Worm (Caenorhabditis elegans) whole organism, L4 larva: ENCODE measurements around the gene C45G9.6.

Experiments used
- D1046.2 ChIP-seq: fragments of 200-800 bp; sonication (Bioruptor generic); IDR thresholded peaks from 2 replicates; pipeline ENCODE4 v1.3.6; 2022; ENCODE audit warnings: missing genetic modification characterization, missing compliant biosample characterization
- F26F4.8 ChIP-seq: fragments of 200-800 bp; sonication (Bioruptor generic); conservative IDR thresholded peaks from 2 replicates; pipeline ENCODE4 v1.3.6; 2022; ENCODE audit warnings: missing genetic modification characterization, missing compliant biosample characterization
- F49E8.2 ChIP-seq: sonication (generic microtip); optimal IDR thresholded peaks from 2 replicates; lab custom pipeline; 2016; ENCODE audit warnings: missing compliant biosample characterization, mild to moderate bottlenecking, missing genetic modification characterization, borderline replicate concordance
- R02D3.7 ChIP-seq: fragments of 150-350 bp; sonication (generic microtip); optimal IDR thresholded peaks from 3 replicates; lab custom pipeline; 2014; ENCODE audit warnings: missing biosample characterization, missing genetic modification characterization
- T20F7.1 ChIP-seq: fragments of 200-800 bp; sonication (Bioruptor generic); optimal IDR thresholded peaks from 2 replicates; lab custom pipeline; 2018; ENCODE audit warnings: mild to moderate bottlenecking, missing genetic modification characterization, missing compliant biosample characterization
- Y105C5A.15 ChIP-seq: fragments of 200-800 bp; sonication (Bioruptor generic); IDR thresholded peaks from 2 replicates; pipeline ENCODE4 v1.3.6; 2022; ENCODE audit warnings: missing genetic modification characterization, missing compliant biosample characterization
- Y5F2A.4 ChIP-seq: fragments of 200-800 bp; sonication (Bioruptor generic); optimal IDR thresholded peaks from 2 replicates; lab custom pipeline; 2018; ENCODE audit warnings: mild to moderate bottlenecking, missing genetic modification characterization, missing compliant biosample characterization
- arid-1 ChIP-seq: fragments of 200-800 bp; sonication (Bioruptor generic); conservative IDR thresholded peaks from 2 replicates; pipeline ENCODE4 v1.3.6; 2022; ENCODE audit warnings: missing genetic modification reagents, missing genetic modification characterization, missing compliant biosample characterization
- ceh-62 ChIP-seq: sonication (generic microtip); optimal IDR thresholded peaks from 2 replicates; lab custom pipeline; 2017; ENCODE audit warnings: missing biosample characterization, missing genetic modification characterization
- ces-1 ChIP-seq: fragments of 150-350 bp; sonication (generic microtip); optimal IDR thresholded peaks from 4 replicates; lab custom pipeline; 2014; ENCODE audit warnings: missing biosample characterization, missing genetic modification reagents, missing genetic modification characterization
- daf-12 ChIP-seq: fragments of 150-350 bp; optimal IDR thresholded peaks from 2 replicates; lab custom pipeline; 2014; ENCODE audit warnings: missing biosample characterization, missing genetic modification reagents, missing genetic modification characterization
- daf-16 ChIP-seq, 3 experiments: sonication (generic microtip); optimal IDR thresholded peaks; 2 replicates each; lab custom pipeline; 2016 to 2017; ENCODE audit warnings: missing genetic modification characterization in 3 of 3, missing genetic modification reagents in 3 of 3, mild to moderate bottlenecking in 2 of 3, missing compliant biosample characterization in 2 of 3, missing biosample characterization in 1 of 3, moderate library complexity in 1 of 3
- dmd-6 ChIP-seq: fragments of 200-800 bp; sonication (Bioruptor generic); IDR thresholded peaks from 2 replicates; pipeline ENCODE4 v1.3.6; 2022; ENCODE audit warnings: missing genetic modification reagents, missing genetic modification characterization, missing compliant biosample characterization
- dpl-1 ChIP-seq: fragments of 150-350 bp; optimal IDR thresholded peaks from 2 replicates; lab custom pipeline; 2014; ENCODE audit warnings: missing biosample characterization, missing genetic modification reagents, missing genetic modification characterization
- dve-1 ChIP-seq: sonication (generic microtip); optimal IDR thresholded peaks from 2 replicates; lab custom pipeline; 2017; ENCODE audit warnings: antibody characterized with exemption, mild to moderate bottlenecking, missing genetic modification characterization, missing compliant biosample characterization; ENCODE audit not compliant: insufficient read depth
- egl-27 ChIP-seq: sonication (generic microtip); optimal IDR thresholded peaks from 3 replicates; lab custom pipeline; 2017; ENCODE audit warnings: missing biosample characterization, missing genetic modification reagents, missing genetic modification characterization
- fkh-10 ChIP-seq: fragments of 150-350 bp; optimal IDR thresholded peaks from 2 replicates; lab custom pipeline; 2014; ENCODE audit warnings: missing biosample characterization, missing genetic modification reagents, missing genetic modification characterization
- fos-1 ChIP-seq: fragments of 150-350 bp; optimal IDR thresholded peaks from 2 replicates; lab custom pipeline; 2014; ENCODE audit warnings: missing biosample characterization, missing genetic modification characterization
- hif-1 ChIP-seq, 2 experiments: sonication (generic microtip); optimal IDR thresholded peaks; 2 replicates each; lab custom pipeline; 2016 to 2017; ENCODE audit warnings: missing compliant biosample characterization in 2 of 2, missing genetic modification characterization in 2 of 2, missing genetic modification reagents in 2 of 2, missing genotype in 2 of 2, mild to moderate bottlenecking in 1 of 2
- hlh-30 ChIP-seq: sonication (generic microtip); optimal IDR thresholded peaks from 2 replicates; lab custom pipeline; 2017; ENCODE audit warnings: antibody characterized with exemption, mild to moderate bottlenecking, missing genetic modification characterization, missing compliant biosample characterization; ENCODE audit not compliant: insufficient read depth
- jun-1 ChIP-seq: fragments of 150-350 bp; optimal IDR thresholded peaks from 2 replicates; lab custom pipeline; 2014; ENCODE audit warnings: missing biosample characterization, missing genetic modification reagents, missing genetic modification characterization
- lim-7 ChIP-seq: fragments of 200-800 bp; sonication (Bioruptor generic); IDR thresholded peaks from 2 replicates; pipeline ENCODE4 v1.3.6; 2022; ENCODE audit warnings: missing genetic modification characterization, missing compliant biosample characterization
- lin-15B ChIP-seq: fragments of 150-350 bp; sonication (generic microtip); optimal IDR thresholded peaks from 3 replicates; lab custom pipeline; 2014; ENCODE audit warnings: missing biosample characterization, missing genetic modification characterization
- lsy-2 ChIP-seq, 2 experiments: fragments of 150-350 bp in 1 of 2; sonication (generic microtip) in 1 of 2; optimal IDR thresholded peaks; 2 replicates each; lab custom pipeline; 2014 to 2017; ENCODE audit warnings: missing biosample characterization in 2 of 2, missing genetic modification characterization in 2 of 2
- mdl-1 ChIP-seq, 2 experiments: fragments of 150-350 bp in 1 of 2; sonication (generic microtip) in 1 of 2; optimal IDR thresholded peaks; 2 replicates each; lab custom pipeline; 2014 to 2017; ENCODE audit warnings: missing biosample characterization in 2 of 2, missing genetic modification characterization in 2 of 2
- mep-1 ChIP-seq: fragments of 150-350 bp; sonication (generic microtip); optimal IDR thresholded peaks from 3 replicates; lab custom pipeline; 2014; ENCODE audit warnings: missing biosample characterization, missing genetic modification characterization
- mes-2 ChIP-seq: sonication (generic microtip); optimal IDR thresholded peaks from 2 replicates; lab custom pipeline; 2016; ENCODE audit warnings: missing genotype, mild to moderate bottlenecking, missing genetic modification characterization, missing compliant biosample characterization; ENCODE audit not compliant: poor library complexity, severe bottlenecking
- mxl-2 ChIP-seq: fragments of 200-800 bp; sonication (Bioruptor generic); conservative IDR thresholded peaks from 2 replicates; pipeline ENCODE4 v1.3.6; 2022; ENCODE audit warnings: missing genetic modification reagents, missing genetic modification characterization, missing compliant biosample characterization
- mxl-3 ChIP-seq: fragments of 200-800 bp; sonication (Bioruptor generic); optimal IDR thresholded peaks from 2 replicates; lab custom pipeline; 2018; ENCODE audit warnings: mild to moderate bottlenecking, missing genetic modification characterization, missing compliant biosample characterization
- nhr-10 ChIP-seq: fragments of 150-350 bp; optimal IDR thresholded peaks from 2 replicates; lab custom pipeline; 2014; ENCODE audit warnings: missing biosample characterization, missing genetic modification characterization
- nhr-237 ChIP-seq: sonication (generic microtip); optimal IDR thresholded peaks from 2 replicates; lab custom pipeline; 2017; ENCODE audit warnings: missing biosample characterization, missing genetic modification characterization
- nhr-28 ChIP-seq: fragments of 150-350 bp; optimal IDR thresholded peaks from 2 replicates; lab custom pipeline; 2014; ENCODE audit warnings: missing biosample characterization, missing genetic modification characterization
- nhr-42 ChIP-seq: fragments of 200-800 bp; sonication (Bioruptor generic); IDR thresholded peaks from 2 replicates; pipeline ENCODE4 v1.3.6; 2022; ENCODE audit warnings: missing genetic modification characterization, missing compliant biosample characterization
- nhr-6 ChIP-seq: fragments of 150-350 bp; optimal IDR thresholded peaks from 2 replicates; lab custom pipeline; 2014; ENCODE audit warnings: missing biosample characterization, missing genetic modification characterization
- nhr-77 ChIP-seq: fragments of 150-350 bp; optimal IDR thresholded peaks from 2 replicates; lab custom pipeline; 2014; ENCODE audit warnings: missing biosample characterization, missing genetic modification characterization
- pha-4 ChIP-seq, 2 experiments: fragments of 150-350 bp in 1 of 2; fragments of 200-800 bp in 1 of 2; sonication (Bioruptor generic) in 1 of 2; IDR thresholded peaks in 1 of 2; optimal IDR thresholded peaks in 1 of 2; 2 replicates each; pipeline versions ENCODE4 v1.3.6 to Lab custom; 2014 to 2022; ENCODE audit warnings: missing genetic modification characterization in 2 of 2, missing genetic modification reagents in 2 of 2, missing biosample characterization in 1 of 2, missing compliant biosample characterization in 1 of 2
- php-3 ChIP-seq: fragments of 200-800 bp; sonication (Bioruptor generic); IDR thresholded peaks from 2 replicates; pipeline ENCODE4 v1.3.6; 2022; ENCODE audit warnings: missing genetic modification reagents, missing genetic modification characterization, missing compliant biosample characterization
- pqm-1 ChIP-seq: sonication (generic microtip); optimal IDR thresholded peaks from 2 replicates; lab custom pipeline; 2017; ENCODE audit warnings: missing biosample characterization, missing genetic modification characterization
- rbr-2 ChIP-seq: sonication (generic microtip); optimal IDR thresholded peaks from 2 replicates; lab custom pipeline; 2016; ENCODE audit warnings: missing genotype, missing genetic modification characterization, missing compliant biosample characterization
- snpc-1.2 ChIP-seq: fragments of 200-800 bp; sonication (Bioruptor generic); IDR thresholded peaks from 2 replicates; pipeline ENCODE4 v1.3.6; 2022; ENCODE audit warnings: missing genetic modification reagents, missing genetic modification characterization, missing compliant biosample characterization
- snpc-4 ChIP-seq: fragments of 150-350 bp; optimal IDR thresholded peaks from 2 replicates; lab custom pipeline; 2014; ENCODE audit warnings: missing biosample characterization, missing genetic modification characterization
- unc-62 ChIP-seq, 3 experiments: fragments of 150-350 bp in 1 of 3; sonication (generic microtip); optimal IDR thresholded peaks in 2 of 3; peaks in 1 of 3; 1 replicate in 1 of 3; 2 replicates in 2 of 3; lab custom pipeline; 2014 to 2017; ENCODE audit warnings: missing biosample characterization in 3 of 3, missing genetic modification characterization in 3 of 3, missing genetic modification reagents in 3 of 3, missing genotype in 1 of 3
- vab-7 ChIP-seq: fragments of 200-800 bp; sonication (Bioruptor generic); IDR thresholded peaks from 2 replicates; pipeline ENCODE4 v1.3.6; 2022; ENCODE audit warnings: missing genetic modification reagents, missing genetic modification characterization, missing compliant biosample characterization
- zip-11 ChIP-seq: fragments of 200-800 bp; sonication (Bioruptor generic); IDR thresholded peaks from 2 replicates; pipeline ENCODE4 v1.3.6; 2022; ENCODE audit warnings: missing genetic modification characterization, missing compliant biosample characterization
- zip-2 ChIP-seq: fragments of 150-350 bp; optimal IDR thresholded peaks from 2 replicates; lab custom pipeline; 2014; ENCODE audit warnings: missing biosample characterization, missing genetic modification characterization

C45G9.6 gene

ce11 chrIII:5031375-5031836 is 4.9 kb upstream of the C45G9.6 start (continued):
- peak; percentile 23 for TF ChIP-seq dpl-1 (GFP tag; lab: Kevin White, UChicago)
- TF ChIP-seq Y5F2A.4 (GFP tag; lab: Kevin White, UChicago): peak; percentile 70
- TF ChIP-seq, all 104 proteins: peak for 68; not testable (repeated sequence) for 36

DNA sequence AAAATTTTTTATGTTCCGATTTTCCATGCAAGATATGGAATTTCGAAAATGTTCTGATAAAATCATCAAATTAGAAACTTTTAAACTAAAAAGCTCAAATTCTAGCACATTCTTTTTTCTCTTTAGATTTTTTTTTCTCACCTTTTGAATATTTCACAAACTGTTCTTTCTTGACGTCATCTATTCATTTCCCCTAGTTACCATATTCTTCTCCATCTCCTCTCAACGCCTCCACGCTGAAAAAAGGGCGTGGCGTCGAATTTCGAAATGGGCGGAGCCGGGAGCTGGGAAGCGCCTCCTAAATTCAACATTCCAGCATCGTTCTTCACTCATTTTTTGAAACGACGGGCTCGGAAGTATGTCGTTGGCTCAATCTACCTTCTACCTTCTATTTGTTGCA is 5.9 kb downstream of the C45G9.6 start, which contains the start of gene nlp-43:
TSS of gene nlp-43 (plus strand) at position 301 of the 400 bp plus-strand sequence.
- TF ChIP-seq D1046.2 (GFP tag; lab: Robert Waterston, UW) (no peak), nhr-6 (tag; lab: Kevin White, UChicago) (no peak), mep-1 (tag; lab: Kevin White, UChicago) (no peak), zip-2 (tag; lab: Kevin White, UChicago) (no peak), hif-1 (tag; optimal IDR thresholded peaks at IDR 0.05; lab: Kevin White, UChicago) (no peak)

DNA sequence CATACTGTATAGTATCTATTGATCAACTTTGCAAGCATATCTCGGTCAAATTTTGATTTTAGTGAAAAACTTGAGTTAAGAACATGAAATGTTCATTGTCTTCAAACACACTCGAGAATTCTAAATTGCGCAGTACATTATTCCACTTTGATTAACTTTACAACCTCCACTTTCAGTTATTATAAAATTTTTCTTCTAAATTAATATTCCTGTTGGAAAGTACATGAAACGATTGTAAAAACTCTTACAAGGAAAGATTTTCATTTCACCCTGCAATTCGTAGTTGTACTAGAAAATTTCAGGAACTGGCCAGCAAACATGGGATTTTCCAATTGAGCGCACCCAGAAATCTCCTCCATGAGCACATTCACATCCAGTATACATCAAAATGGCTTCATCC is 8.5 kb downstream of the C45G9.6 start, which contains the start of gene C45G9.14:
TSS of gene C45G9.14 (plus strand) at position 301 of the 400 bp plus-strand sequence.
- TF ChIP-seq snpc-1.2 (GFP tag; lab: Robert Waterston, UW) (no peak), mxl-2 (no peak), Y105C5A.15 (no peak), fos-1 (tag; lab: Kevin White, UChicago) (no peak), daf-12 (tag; lab: Kevin White, UChicago) (no peak), F49E8.2 (tag; lab: Kevin White, UChicago) (no peak), egl-27 (no peak), vab-7 (no peak), F26F4.8 (GFP tag; lab: Robert Waterston, UW) (no peak), nhr-10 (no peak), fkh-10 (GFP tag; lab: Kevin White, UChicago) (no peak), R02D3.7 (no peak), nhr-42 (GFP tag; lab: Robert Waterston, UW) (no peak), arid-1 (no peak), ceh-62 (tag; lab: Kevin White, UChicago) (no peak), php-3 (no peak)

- TF ChIP-seq mes-2 (peak; percentile 83), nhr-28 (peak; percentile 77), pqm-1 (tag; lab: Kevin White, UChicago) (peak; percentile 85), hlh-30 (peak; percentile 58), pha-4 (GFP tag; IDR thresholded peaks at IDR 0.05; lab: Robert Waterston, UW) (no peak), pha-4 (tag; optimal IDR thresholded peaks at IDR 0.05; lab: Kevin White, UChicago) (peak; percentile 76), nhr-237 (tag; lab: Kevin White, UChicago) (no peak), lin-15B (no peak), ces-1 (GFP tag; lab: Kevin White, UChicago) (peak; percentile 12), rbr-2 (tag; lab: Kevin White, UChicago) (peak; percentile 1), T20F7.1 (GFP tag; lab: Kevin White, UChicago) (peak; percentile 25), daf-16 (GFP tag; optimal IDR thresholded peaks at IDR 0.05; lab: Kevin White, UChicago) (no peak), daf-16 (tag; optimal IDR thresholded peaks at IDR 0.05; lab: Kevin White, UChicago) (peak; percentile 24), mdl-1 (tag; optimal IDR thresholded peaks at IDR 0.05; lab: Kevin White, UChicago) (peak in 1 of 2 experiments; percentile 5), lsy-2 (tag; optimal IDR thresholded peaks at IDR 0.05; lab: Kevin White, UChicago) (peak in 1 of 2 experiments; percentile 59), dmd-6 (GFP tag; lab: Robert Waterston, UW) (peak; percentile 57; the same call in 1 of the 2 replicates), lim-7 (no peak), unc-62 (GFP tag; optimal IDR thresholded peaks at IDR 0.05 in 1 of 2; lab: Kevin White, UChicago) (peak in 1 of 2 experiments; percentile 20), unc-62 (tag; optimal IDR thresholded peaks at IDR 0.05; lab: Kevin White, UChicago) (no peak), dpl-1 (GFP tag; lab: Kevin White, UChicago) (peak; percentile 54), dve-1 (tag; lab: Kevin White, UChicago) (peak; percentile 79), snpc-4 (tag; lab: Kevin White, UChicago) (no peak), nhr-77 (tag; lab: Kevin White, UChicago) (peak; percentile 42), mxl-3 (GFP tag; lab: Kevin White, UChicago) (peak; percentile 80), jun-1 (tag; lab: Kevin White, UChicago) (no peak), hif-1 (tag; optimal IDR thresholded peaks at IDR 0.05; lab: Kevin White, UChicago) (peak in 1 of 2 experiments; percentile 33), zip-11 (GFP tag; lab: Robert Waterston, UW) (no peak)
These were observed 10.9 kb downstream of the C45G9.6 start, which contains the start of gene txbp-3 for ce11 chrIII:5047175-5047574. Gene txbp-3, minus strand, starts transcription at chrIII:5047459.
